Worm (Caenorhabditis elegans) whole organism, L3 larva: ENCODE measurements around the gene efn-4.

Experiments used
- R02D3.7 ChIP-seq: fragments of 150-350 bp; optimal IDR thresholded peaks from 2 replicates; lab custom pipeline; 2014; ENCODE audit warnings: missing biosample characterization, missing genetic modification characterization
- ZK546.5 ChIP-seq: sonication (generic microtip); optimal IDR thresholded peaks from 2 replicates; lab custom pipeline; 2017; ENCODE audit warnings: missing biosample characterization, missing genetic modification characterization
- aly-2 ChIP-seq: fragments of 150-350 bp; optimal IDR thresholded peaks from 2 replicates; lab custom pipeline; 2014; ENCODE audit warnings: missing biosample characterization, missing genetic modification characterization
- ama-1 ChIP-seq: fragments of 150-350 bp; optimal IDR thresholded peaks from 2 replicates; lab custom pipeline; 2018
- ceh-28 ChIP-seq: fragments of 150-350 bp; optimal IDR thresholded peaks from 2 replicates; lab custom pipeline; 2014; ENCODE audit warnings: missing biosample characterization, missing genetic modification reagents, missing genetic modification characterization
- ceh-82 ChIP-seq: fragments of 150-350 bp; optimal IDR thresholded peaks from 2 replicates; lab custom pipeline; 2014; ENCODE audit warnings: missing biosample characterization, missing genetic modification characterization
- ceh-9 ChIP-seq: sonication (generic microtip); optimal IDR thresholded peaks from 2 replicates; lab custom pipeline; 2018; ENCODE audit warnings: missing biosample characterization, missing genetic modification characterization
- daf-12 ChIP-seq: fragments of 150-350 bp; optimal IDR thresholded peaks from 2 replicates; lab custom pipeline; 2014; ENCODE audit warnings: missing biosample characterization, missing genetic modification reagents, missing genetic modification characterization
- egl-27 ChIP-seq: sonication (generic microtip); optimal IDR thresholded peaks from 4 replicates; lab custom pipeline; 2017; ENCODE audit warnings: missing biosample characterization, missing genetic modification reagents, missing genetic modification characterization
- egl-5 ChIP-seq: fragments of 150-350 bp; optimal IDR thresholded peaks from 2 replicates; lab custom pipeline; 2017; ENCODE audit warnings: missing biosample characterization, missing genetic modification reagents, missing genetic modification characterization, inconsistent platforms
- elt-1 ChIP-seq: fragments of 150-350 bp; optimal IDR thresholded peaks from 2 replicates; lab custom pipeline; 2014; ENCODE audit warnings: missing biosample characterization, missing genetic modification characterization
- elt-3 ChIP-seq, 3 experiments: fragments of 150-350 bp in 1 of 3; sonication (generic microtip) in 2 of 3; optimal IDR thresholded peaks; 2 replicates in 2 of 3; 4 replicates in 1 of 3; lab custom pipeline; 2014 to 2017; ENCODE audit warnings: missing biosample characterization in 3 of 3, missing genetic modification characterization in 3 of 3
- eor-1 ChIP-seq, 2 experiments: fragments of 150-350 bp; optimal IDR thresholded peaks; 2 replicates each; lab custom pipeline; 2014 to 2018; ENCODE audit warnings: missing biosample characterization in 2 of 2, missing genetic modification characterization in 2 of 2
- fkh-10 ChIP-seq: sonication (generic microtip); optimal IDR thresholded peaks from 2 replicates; lab custom pipeline; 2017; ENCODE audit warnings: missing biosample characterization, missing genetic modification reagents, missing genetic modification characterization
- fos-1 ChIP-seq: fragments of 150-350 bp; optimal IDR thresholded peaks from 2 replicates; lab custom pipeline; 2014; ENCODE audit warnings: missing biosample characterization, missing genetic modification characterization
- jun-1 ChIP-seq: fragments of 150-350 bp; optimal IDR thresholded peaks from 2 replicates; lab custom pipeline; 2014; ENCODE audit warnings: missing biosample characterization, missing genetic modification reagents, missing genetic modification characterization
- lin-39 ChIP-seq: fragments of 150-350 bp; optimal IDR thresholded peaks from 2 replicates; lab custom pipeline; 2018; ENCODE audit warnings: missing biosample characterization, missing genetic modification reagents, missing genetic modification characterization
- lsy-12 ChIP-seq: sonication (generic microtip); optimal IDR thresholded peaks from 2 replicates; lab custom pipeline; 2016; ENCODE audit warnings: mild to moderate bottlenecking, missing genetic modification characterization, missing compliant biosample characterization
- mdl-1 ChIP-seq: fragments of 150-350 bp; optimal IDR thresholded peaks from 2 replicates; lab custom pipeline; 2014; ENCODE audit warnings: missing biosample characterization, missing genetic modification characterization
- nfya-1 ChIP-seq: sonication (generic microtip); optimal IDR thresholded peaks from 2 replicates; lab custom pipeline; 2017; ENCODE audit warnings: missing genetic modification characterization, mild to moderate bottlenecking, missing compliant biosample characterization, antibody characterized with exemption, moderate library complexity; ENCODE audit not compliant: insufficient read depth
- nhr-11 ChIP-seq: fragments of 150-350 bp; optimal IDR thresholded peaks from 2 replicates; lab custom pipeline; 2014; ENCODE audit warnings: missing biosample characterization, missing genetic modification characterization
- nhr-23 ChIP-seq: fragments of 150-350 bp; optimal IDR thresholded peaks from 2 replicates; lab custom pipeline; 2014; ENCODE audit warnings: missing biosample characterization, missing genetic modification reagents, missing genetic modification characterization
- nhr-28 ChIP-seq: fragments of 150-350 bp; optimal IDR thresholded peaks from 2 replicates; lab custom pipeline; 2014; ENCODE audit warnings: missing biosample characterization, missing genetic modification characterization
- nhr-76 ChIP-seq: fragments of 150-350 bp; sonication (generic microtip); optimal IDR thresholded peaks from 5 replicates; lab custom pipeline; 2014; ENCODE audit warnings: missing biosample characterization, missing genetic modification characterization
- pqm-1 ChIP-seq: fragments of 150-350 bp; optimal IDR thresholded peaks from 2 replicates; lab custom pipeline; 2017; ENCODE audit warnings: missing biosample characterization, missing genetic modification characterization, inconsistent platforms
- sea-2 ChIP-seq: fragments of 150-350 bp; sonication (generic microtip); optimal IDR thresholded peaks from 4 replicates; lab custom pipeline; 2014; ENCODE audit warnings: missing biosample characterization, missing genetic modification reagents, missing genetic modification characterization
- skn-1 ChIP-seq: fragments of 150-350 bp; optimal IDR thresholded peaks from 2 replicates; lab custom pipeline; 2014; ENCODE audit warnings: missing biosample characterization, missing genetic modification characterization
- snpc-4 ChIP-seq: fragments of 150-350 bp; optimal IDR thresholded peaks from 2 replicates; lab custom pipeline; 2014; ENCODE audit warnings: missing biosample characterization, missing genetic modification characterization
- tbx-2 ChIP-seq: sonication (generic microtip); optimal IDR thresholded peaks from 2 replicates; lab custom pipeline; 2016; ENCODE audit warnings: mild to moderate bottlenecking, missing genetic modification characterization, missing compliant biosample characterization
- unc-39 ChIP-seq: sonication (generic microtip); optimal IDR thresholded peaks from 4 replicates; lab custom pipeline; 2017; ENCODE audit warnings: missing biosample characterization, missing genetic modification characterization
- zag-1 ChIP-seq: fragments of 150-350 bp; optimal IDR thresholded peaks from 2 replicates; lab custom pipeline; 2014; ENCODE audit warnings: missing biosample characterization, missing genetic modification characterization
- ztf-4 ChIP-seq: fragments of 150-350 bp; optimal IDR thresholded peaks from 2 replicates; lab custom pipeline; 2014; ENCODE audit warnings: missing biosample characterization, missing genetic modification characterization

The efn-4 gene

DNA sequence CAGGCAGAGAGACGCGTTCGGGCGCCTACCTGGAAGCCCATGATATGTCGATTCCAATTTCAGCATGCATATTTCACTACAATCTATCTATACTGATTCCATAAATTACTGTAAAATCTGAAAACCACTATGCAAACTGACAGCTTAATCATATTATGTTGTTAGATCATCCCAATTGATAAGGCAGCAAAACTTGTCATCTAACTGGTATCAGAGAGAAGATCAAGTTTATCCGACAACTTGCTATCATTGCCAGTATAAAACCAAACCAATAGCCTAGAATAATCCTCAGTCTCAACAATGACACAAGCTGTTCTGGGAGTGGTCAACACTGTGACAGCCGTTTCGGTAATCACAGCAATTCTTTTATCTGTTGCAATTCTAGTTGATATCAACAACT lies 45.1 kb downstream of the efn-4 start, which contains the start of gene col-102:
TSS of gene col-102 (plus strand) at position 301 of the 400 bp plus-strand sequence.
- no peak for TF ChIP-seq nhr-23
- no peak for TF ChIP-seq mdl-1
- TF ChIP-seq ama-1 (lab: Kevin White, UChicago): no peak
- no peak for TF ChIP-seq lin-39 (tag; lab: Kevin White, UChicago)
- TF ChIP-seq zag-1 (tag; lab: Kevin White, UChicago): no peak
- TF ChIP-seq egl-27 (tag; lab: Kevin White, UChicago): no peak
- TF ChIP-seq daf-12: no peak

DNA sequence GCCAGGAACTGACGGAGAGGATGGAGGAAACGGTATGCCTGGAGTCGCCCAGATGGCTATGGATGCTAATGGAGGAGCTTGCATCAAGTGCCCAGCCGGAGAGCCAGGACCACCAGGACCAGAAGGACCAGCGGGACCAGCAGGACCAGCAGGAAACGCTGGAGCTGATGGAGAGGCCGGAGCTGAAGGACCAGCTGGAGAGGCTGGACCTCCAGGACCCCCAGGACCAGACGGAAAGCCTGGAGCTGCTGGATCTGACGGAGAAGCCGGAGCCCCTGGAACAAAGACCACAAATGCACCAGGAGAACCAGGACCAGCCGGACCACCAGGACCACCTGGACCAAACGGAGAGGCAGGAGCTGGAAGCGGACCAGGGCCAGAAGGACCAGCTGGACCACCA lies 45.8 kb downstream of the efn-4 start:
- no peak for TF ChIP-seq pqm-1 (tag; lab: Kevin White, UChicago)
- no peak for TF ChIP-seq daf-12
- no peak for TF ChIP-seq ceh-9 (tag; lab: Kevin White, UChicago)
- no peak for TF ChIP-seq ama-1 (lab: Kevin White, UChicago)
- no peak for TF ChIP-seq skn-1 (tag; lab: Kevin White, UChicago)
- no peak for TF ChIP-seq R02D3.7
- no peak for TF ChIP-seq aly-2 (tag; lab: Kevin White, UChicago)
- TF ChIP-seq nhr-23: no peak
- no peak for TF ChIP-seq ceh-82 (tag; lab: Kevin White, UChicago)
- TF ChIP-seq sea-2 (GFP tag; lab: Kevin White, UChicago): no peak
- no peak for TF ChIP-seq nhr-11 (tag; lab: Kevin White, UChicago)
- no peak for TF ChIP-seq tbx-2 (tag; lab: Kevin White, UChicago)
- TF ChIP-seq eor-1 (tag; optimal IDR thresholded peaks at IDR 0.05; lab: Kevin White, UChicago): no peak
- no peak for TF ChIP-seq nhr-28 (tag; lab: Kevin White, UChicago)
- TF ChIP-seq lsy-12 (tag; lab: Kevin White, UChicago): no peak

DNA sequence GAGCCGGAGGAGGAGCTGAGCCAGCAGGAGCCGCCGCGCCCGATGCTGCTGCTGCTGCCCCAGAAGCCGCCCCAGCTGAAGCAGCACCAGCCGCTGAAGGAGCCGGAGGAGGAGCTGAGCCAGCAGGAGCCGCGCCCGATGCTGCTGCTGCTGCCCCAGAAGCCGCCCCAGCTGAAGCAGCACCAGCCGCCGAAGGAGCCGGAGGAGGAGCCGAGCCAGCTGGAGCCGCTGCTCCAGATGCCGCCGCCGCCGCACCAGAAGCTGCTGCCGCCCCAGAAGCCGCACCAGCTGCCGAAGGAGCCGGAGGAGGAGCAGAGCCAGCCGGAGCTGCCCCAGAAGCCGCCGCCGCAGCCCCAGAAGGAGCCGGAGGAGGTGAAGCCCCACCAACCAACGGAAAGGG lies 46.4 kb downstream of the efn-4 start:
- TF ChIP-seq elt-3 (tag; optimal IDR thresholded peaks at IDR 0.05; lab: Kevin White, UChicago): no peak
- TF ChIP-seq unc-39 (tag; lab: Kevin White, UChicago): no peak

DNA sequence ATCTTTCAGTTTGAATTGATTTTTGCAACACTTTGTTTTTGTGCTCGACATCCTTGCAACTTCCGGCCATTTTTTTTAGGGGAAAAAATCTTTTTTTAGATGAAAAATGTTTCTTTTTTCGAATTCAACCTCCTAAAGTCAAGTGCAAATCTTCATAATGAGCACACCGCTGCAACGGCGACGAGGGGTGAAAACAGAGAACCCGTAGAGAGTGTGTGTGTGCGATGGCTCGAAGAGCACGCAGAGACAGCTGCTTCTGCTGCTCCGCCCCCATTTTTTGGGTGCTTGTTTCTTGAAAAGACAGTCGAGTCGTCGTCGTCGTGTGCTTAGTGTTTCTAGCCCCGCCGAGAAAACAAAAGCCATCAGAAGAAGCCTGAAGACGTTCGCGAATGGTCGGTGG lies 47.0 kb downstream of the efn-4 start, which contains the start of gene inx-18:
TSS of gene inx-18 (plus strand) at position 301 of the 400 bp plus-strand sequence.
- TF ChIP-seq zag-1 (tag; lab: Kevin White, UChicago) (no peak), skn-1 (tag; lab: Kevin White, UChicago) (no peak), nhr-23 (no peak), mdl-1 (no peak), nhr-76 (tag; lab: Kevin White, UChicago) (no peak), fkh-10 (GFP tag; lab: Kevin White, UChicago) (no peak), nfya-1 (tag; lab: Kevin White, UChicago) (no peak), daf-12 (no peak), elt-1 (tag; lab: Kevin White, UChicago) (no peak), ztf-4 (no peak), ama-1 (lab: Kevin White, UChicago) (no peak), ceh-82 (tag; lab: Kevin White, UChicago) (no peak), sea-2 (GFP tag; lab: Kevin White, UChicago) (no peak), fos-1 (tag; lab: Kevin White, UChicago) (no peak), egl-27 (tag; lab: Kevin White, UChicago) (no peak), egl-5 (tag; lab: Kevin White, UChicago) (no peak), unc-39 (tag; lab: Kevin White, UChicago) (no peak)

DNA sequence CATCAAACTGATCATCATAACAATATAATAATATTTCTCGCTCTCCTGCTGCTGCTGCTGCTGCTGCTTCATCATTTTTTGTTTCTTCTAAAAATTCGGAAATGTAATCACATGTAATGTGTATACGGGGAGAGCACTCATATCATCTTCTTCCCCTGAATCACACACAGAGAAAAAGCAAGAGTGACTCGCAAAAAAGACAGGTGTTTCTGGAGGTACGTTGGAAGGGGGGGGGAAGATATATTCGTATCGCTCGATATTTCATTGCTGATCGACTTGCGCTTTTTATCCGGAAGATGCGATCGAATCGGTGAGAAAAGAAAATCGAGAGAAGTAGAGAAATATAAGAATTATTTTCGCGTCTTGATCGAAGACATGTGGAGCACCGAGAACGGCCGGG lies 48.6 kb downstream of the efn-4 start:
- no peak for TF ChIP-seq snpc-4 (tag; lab: Kevin White, UChicago)
- peak; percentile 2 for TF ChIP-seq nfya-1 (tag; lab: Kevin White, UChicago)
- TF ChIP-seq, all 47 proteins: peak for 1

DNA sequence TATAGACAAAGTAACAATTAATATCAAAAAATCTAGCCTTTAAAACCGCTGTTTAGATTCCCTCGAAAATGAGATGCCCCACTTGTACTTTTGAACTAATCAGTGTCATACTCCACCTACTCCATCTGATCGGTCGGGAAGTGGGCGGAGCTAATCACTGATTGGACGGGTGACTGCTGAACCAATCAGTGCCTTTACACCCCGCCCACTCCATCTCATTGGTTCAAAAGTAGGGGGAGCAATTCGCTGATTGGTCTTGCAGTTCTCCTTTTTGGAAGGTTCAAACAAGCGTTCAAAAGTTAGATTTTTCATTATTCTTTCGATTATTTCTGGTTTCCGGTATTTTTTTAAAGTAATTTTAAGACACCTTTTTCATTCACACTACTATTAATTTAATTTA lies 54.1 kb downstream of the efn-4 start:
- TF ChIP-seq ZK546.5 (tag; lab: Kevin White, UChicago) (no peak), nfya-1 (tag; lab: Kevin White, UChicago) (peak; percentile 96), ceh-28 (tag; lab: Kevin White, UChicago) (no peak), jun-1 (tag; lab: Kevin White, UChicago) (no peak)
